Fruit fly (Drosophila melanogaster) whole organism, embryonic: ENCODE measurements around the gene Gnpat.

Experiments used
- Asciz ChIP-seq: fragments of 200-800 bp; sonication (Bioruptor generic); optimal IDR thresholded peaks from 2 replicates; lab custom pipeline; 2017; ENCODE audit warnings: missing biosample characterization, mild to moderate bottlenecking, missing genetic modification characterization, missing genetic modification reagents
- Atf6 ChIP-seq: fragments of 200-800 bp; sonication (Bioruptor generic); IDR thresholded peaks from 2 replicates; pipeline ENCODE4 v1.3.6; 2022; ENCODE audit warnings: missing biosample characterization, missing genetic modification characterization
- CG10267 ChIP-seq: fragments of 200-800 bp; sonication (Bioruptor generic); optimal IDR thresholded peaks from 2 replicates; lab custom pipeline; 2018; ENCODE audit warnings: missing biosample characterization, mild to moderate bottlenecking, missing genetic modification characterization, moderate library complexity
- CG10959 ChIP-seq: fragments of 200-800 bp; sonication (Bioruptor generic); IDR thresholded peaks from 2 replicates; pipeline ENCODE4 v1.3.6; 2022; ENCODE audit warnings: missing biosample characterization, missing genetic modification characterization
- CG11696 ChIP-seq: fragments of 200-800 bp; sonication (Bioruptor generic); IDR thresholded peaks from 2 replicates; pipeline ENCODE4 v1.3.6; 2022; ENCODE audit warnings: missing biosample characterization, missing genetic modification characterization
- CG12104 ChIP-seq: fragments of 200-800 bp; sonication (Bioruptor generic); optimal IDR thresholded peaks from 3 replicates; lab custom pipeline; 2016; ENCODE audit warnings: missing biosample characterization, missing genetic modification characterization
- CG13424 ChIP-seq: fragments of 200-800 bp; sonication (Bioruptor generic); optimal IDR thresholded peaks from 2 replicates; lab custom pipeline; 2019; ENCODE audit warnings: missing biosample characterization, mild to moderate bottlenecking, missing genetic modification characterization, moderate library complexity
- CG13894 ChIP-seq: fragments of 200-800 bp; sonication (Bioruptor generic); optimal IDR thresholded peaks from 3 replicates; lab custom pipeline; 2018; ENCODE audit warnings: missing biosample characterization, mild to moderate bottlenecking, missing genetic modification characterization, moderate library complexity
- CG14050 ChIP-seq: fragments of 200-800 bp; sonication (Bioruptor generic); IDR thresholded peaks from 3 replicates; pipeline ENCODE4 v1.3.6; 2022; ENCODE audit warnings: missing biosample characterization, missing genetic modification characterization
- CG14441 ChIP-seq: fragments of 200-800 bp; sonication (Bioruptor generic); IDR thresholded peaks from 2 replicates; pipeline ENCODE4 v1.3.6; 2022; ENCODE audit warnings: missing biosample characterization, missing genetic modification characterization
- CG17568 ChIP-seq: fragments of 200-800 bp; sonication (Bioruptor generic); optimal IDR thresholded peaks from 2 replicates; lab custom pipeline; 2018; ENCODE audit warnings: missing biosample characterization, mild to moderate bottlenecking, missing genetic modification characterization, moderate library complexity
- CG1792 ChIP-seq: fragments of 200-800 bp; sonication (Bioruptor generic); optimal IDR thresholded peaks from 2 replicates; lab custom pipeline; 2016; ENCODE audit warnings: missing biosample characterization, missing genetic modification characterization
- CG18011 ChIP-seq: fragments of 200-800 bp; sonication (Bioruptor generic); optimal IDR thresholded peaks from 2 replicates; lab custom pipeline; 2017; ENCODE audit warnings: missing biosample characterization, missing genetic modification characterization, mild to moderate bottlenecking, moderate library complexity, missing genotype
- CG18619 ChIP-seq: fragments of 200-800 bp; sonication (Bioruptor generic); optimal IDR thresholded peaks from 3 replicates; lab custom pipeline; 2017; ENCODE audit warnings: missing biosample characterization, mild to moderate bottlenecking, missing genetic modification characterization
- CG2199 ChIP-seq: fragments of 200-800 bp; sonication (Bioruptor generic); IDR thresholded peaks from 3 replicates; pipeline ENCODE4 v1.3.6; 2022; ENCODE audit warnings: missing biosample characterization, missing genetic modification characterization
- CG2678 ChIP-seq: fragments of 200-800 bp; sonication (Bioruptor generic); optimal IDR thresholded peaks from 3 replicates; lab custom pipeline; 2019; ENCODE audit warnings: missing biosample characterization, mild to moderate bottlenecking, missing genetic modification characterization, moderate library complexity
- CG3163 ChIP-seq: fragments of 200-800 bp; sonication (Bioruptor generic); optimal IDR thresholded peaks from 3 replicates; lab custom pipeline; 2016; ENCODE audit warnings: missing biosample characterization, missing genetic modification characterization
- CG7271 ChIP-seq: fragments of 200-800 bp; sonication (Bioruptor generic); optimal IDR thresholded peaks from 2 replicates; lab custom pipeline; 2018; ENCODE audit warnings: missing biosample characterization, mild to moderate bottlenecking, missing genetic modification characterization, moderate library complexity
- CG7357 ChIP-seq: fragments of 200-800 bp; sonication (Bioruptor generic); IDR thresholded peaks from 3 replicates; pipeline ENCODE4 v1.3.6; 2022; ENCODE audit warnings: missing biosample characterization, missing genetic modification characterization
- CG8281 ChIP-seq: fragments of 200-800 bp; sonication (Bioruptor generic); optimal IDR thresholded peaks from 2 replicates; lab custom pipeline; 2018; ENCODE audit warnings: missing biosample characterization, mild to moderate bottlenecking, missing genetic modification characterization, moderate library complexity
- CG9437 ChIP-seq: fragments of 200-800 bp; sonication (Bioruptor generic); optimal IDR thresholded peaks from 2 replicates; lab custom pipeline; 2018; ENCODE audit warnings: missing biosample characterization, mild to moderate bottlenecking, missing genetic modification characterization
- Dek ChIP-seq: fragments of 200-800 bp; sonication (Bioruptor generic); optimal IDR thresholded peaks from 3 replicates; lab custom pipeline; 2019; ENCODE audit warnings: missing biosample characterization, mild to moderate bottlenecking, missing genetic modification characterization, moderate library complexity
- E2f2 ChIP-seq: fragments of 200-800 bp; sonication (Bioruptor generic); IDR thresholded peaks from 2 replicates; pipeline ENCODE4 v1.3.6; 2022; ENCODE audit warnings: missing biosample characterization, missing genetic modification characterization
- H2.0 ChIP-seq: fragments of 200-800 bp; sonication (Bioruptor generic); IDR thresholded peaks from 2 replicates; pipeline ENCODE4 v1.3.6; 2022; ENCODE audit warnings: missing biosample characterization, missing genetic modification characterization
- HmgZ ChIP-seq: fragments of 200-800 bp; sonication (Bioruptor generic); optimal IDR thresholded peaks from 2 replicates; lab custom pipeline; 2018; ENCODE audit warnings: missing biosample characterization, mild to moderate bottlenecking, missing genetic modification characterization
- Hmr ChIP-seq: fragments of 200-800 bp; sonication (Bioruptor generic); optimal IDR thresholded peaks from 3 replicates; lab custom pipeline; 2017; ENCODE audit warnings: mild to moderate bottlenecking, missing biosample characterization, missing genetic modification reagents, missing genetic modification characterization
- Jarid2 ChIP-seq: fragments of 200-800 bp; sonication (Bioruptor generic); optimal IDR thresholded peaks from 3 replicates; lab custom pipeline; 2017; ENCODE audit warnings: mild to moderate bottlenecking, missing biosample characterization, missing genetic modification reagents, missing genetic modification characterization
- Lpt ChIP-seq: fragments of >200 bp; optimal IDR thresholded peaks from 2 replicates; lab custom pipeline; 2018; ENCODE audit warnings: missing biosample characterization, missing genetic modification characterization
- Max ChIP-seq: fragments of 200-800 bp; sonication (Bioruptor generic); optimal IDR thresholded peaks from 2 replicates; lab custom pipeline; 2016; ENCODE audit warnings: missing biosample characterization, mild to moderate bottlenecking, missing genetic modification characterization
- Meics ChIP-seq: fragments of 200-800 bp; sonication (Bioruptor generic); optimal IDR thresholded peaks from 2 replicates; lab custom pipeline; 2017; ENCODE audit warnings: missing biosample characterization, mild to moderate bottlenecking, missing genetic modification characterization
- Rfx ChIP-seq: fragments of 200-800 bp; sonication (Bioruptor generic); IDR thresholded peaks from 2 replicates; pipeline ENCODE4 v1.3.6; 2022; ENCODE audit warnings: missing biosample characterization, missing genetic modification characterization
- Rx ChIP-seq: fragments of 200-800 bp; sonication (Bioruptor generic); IDR thresholded peaks from 2 replicates; pipeline ENCODE4 v1.3.6; 2022; ENCODE audit warnings: missing biosample characterization, missing genetic modification characterization
- Scr ChIP-seq: fragments of 200-800 bp; sonication (Bioruptor generic); IDR thresholded peaks from 2 replicates; pipeline ENCODE4 v1.3.6; 2022; ENCODE audit warnings: missing biosample characterization, missing genetic modification characterization; ENCODE audit not compliant: partially characterized antibody
- Sin3A ChIP-seq: fragments of >200 bp; optimal IDR thresholded peaks from 2 replicates; lab custom pipeline; 2018
- Sry-δ ChIP-seq: fragments of 200-800 bp; sonication (Bioruptor generic); optimal IDR thresholded peaks from 2 replicates; lab custom pipeline; 2016; ENCODE audit warnings: missing biosample characterization, missing genetic modification characterization
- ato ChIP-seq: fragments of 200-800 bp; sonication (Bioruptor generic); IDR thresholded peaks from 2 replicates; pipeline ENCODE4 v1.3.6; 2022; ENCODE audit warnings: missing biosample characterization, missing genetic modification characterization; ENCODE audit not compliant: partially characterized antibody
- bowl ChIP-seq: fragments of 200-800 bp; sonication (Bioruptor generic); IDR thresholded peaks from 2 replicates; pipeline ENCODE4 v1.3.6; 2022; ENCODE audit warnings: missing biosample characterization, missing genetic modification characterization
- eyg ChIP-seq: fragments of 200-800 bp; sonication (Bioruptor generic); optimal IDR thresholded peaks from 3 replicates; lab custom pipeline; 2016; ENCODE audit warnings: missing biosample characterization, missing genetic modification characterization
- fd3F ChIP-seq: fragments of 200-800 bp; sonication (Bioruptor generic); optimal IDR thresholded peaks from 2 replicates; lab custom pipeline; 2018; ENCODE audit warnings: missing biosample characterization, mild to moderate bottlenecking, missing genetic modification characterization, moderate library complexity
- fd64A ChIP-seq: fragments of 200-800 bp; sonication (Bioruptor generic); optimal IDR thresholded peaks from 3 replicates; lab custom pipeline; 2018; ENCODE audit warnings: missing biosample characterization, mild to moderate bottlenecking, missing genetic modification characterization
- hb ChIP-seq: fragments of 200-800 bp; sonication (Bioruptor generic); IDR thresholded peaks from 3 replicates; pipeline ENCODE4 v1.3.6; 2022; ENCODE audit warnings: missing biosample characterization, missing genetic modification characterization; ENCODE audit not compliant: partially characterized antibody
- jumu ChIP-seq: fragments of 200-800 bp; sonication (Bioruptor generic); optimal IDR thresholded peaks from 3 replicates; lab custom pipeline; 2016; ENCODE audit warnings: missing biosample characterization, missing genetic modification characterization
- lmd ChIP-seq: fragments of 200-800 bp; sonication (Bioruptor generic); IDR thresholded peaks from 2 replicates; pipeline ENCODE4 v1.3.6; 2022; ENCODE audit warnings: missing biosample characterization, missing genetic modification characterization
- nom ChIP-seq: fragments of 200-800 bp; sonication (Bioruptor generic); optimal IDR thresholded peaks from 2 replicates; lab custom pipeline; 2017; ENCODE audit warnings: missing biosample characterization, missing genetic modification characterization, mild to moderate bottlenecking, moderate library complexity, missing genetic modification reagents
- onecut ChIP-seq: fragments of 200-800 bp; sonication (Bioruptor generic); IDR thresholded peaks from 2 replicates; pipeline ENCODE4 v1.3.6; 2022; ENCODE audit warnings: missing biosample characterization, missing genetic modification characterization
- pnt ChIP-seq: fragments of 200-800 bp; sonication (Bioruptor generic); optimal IDR thresholded peaks from 3 replicates; lab custom pipeline; 2016; ENCODE audit warnings: missing biosample characterization, missing genetic modification characterization
- row ChIP-seq: fragments of 200-800 bp; sonication (Bioruptor generic); IDR thresholded peaks from 3 replicates; pipeline ENCODE4 v1.3.6; 2022; ENCODE audit warnings: missing biosample characterization, missing genetic modification characterization
- trem ChIP-seq: fragments of 200-800 bp; optimal IDR thresholded peaks from 3 replicates; lab custom pipeline; 2019; ENCODE audit warnings: missing biosample characterization, mild to moderate bottlenecking, missing genetic modification characterization, moderate library complexity

Gene Gnpat

dm6 chr3R:25476744-25477143 lies 14.0 kb downstream of the Gnpat start, which contains the start of the genes CG4553 and MED28 (continued):
- no peak for TF ChIP-seq H2.0 (GFP tag; lab: Robert Waterston, UW)
- no peak for TF ChIP-seq eyg (GFP tag; lab: Kevin White, UChicago)
- TF ChIP-seq CG12104: no peak
- TF ChIP-seq bowl (GFP tag; lab: Robert Waterston, UW): no peak
- TF ChIP-seq Sry-δ (GFP tag; lab: Kevin White, UChicago): peak; percentile 65
- TF ChIP-seq onecut (GFP tag; lab: Robert Waterston, UW): no peak
- TF ChIP-seq hb (GFP tag; lab: Robert Waterston, UW): peak; percentile 66; the same call in 2 of the 3 replicates
- TF ChIP-seq CG9437 (GFP tag; lab: Kevin White, UChicago): peak; percentile 80
- peak; percentile 32 for TF ChIP-seq trem
- TF ChIP-seq row: peak; percentile 15; the same call in 1 of the 3 replicates
- peak; percentile 1 for TF ChIP-seq CG10267 (tag; lab: Kevin White, UChicago)
- TF ChIP-seq CG10959 (GFP tag; lab: Robert Waterston, UW): no peak
- TF ChIP-seq ato (GFP tag; lab: Robert Waterston, UW): peak; percentile 88
- peak; percentile 3 for TF ChIP-seq Max (GFP tag; lab: Kevin White, UChicago)
- TF ChIP-seq CG13894 (tag; lab: Kevin White, UChicago): no peak
- no peak for TF ChIP-seq Hmr (GFP tag; lab: Kevin White, UChicago)
- no peak for TF ChIP-seq CG3163 (GFP tag; lab: Kevin White, UChicago)
- TF ChIP-seq Rx (GFP tag; lab: Robert Waterston, UW): no peak
- peak; percentile 80 for TF ChIP-seq Scr (GFP tag; lab: Robert Waterston, UW)
- TF ChIP-seq CG11696: no peak
- no peak for TF ChIP-seq CG14441 (GFP tag; lab: Robert Waterston, UW)

DNA sequence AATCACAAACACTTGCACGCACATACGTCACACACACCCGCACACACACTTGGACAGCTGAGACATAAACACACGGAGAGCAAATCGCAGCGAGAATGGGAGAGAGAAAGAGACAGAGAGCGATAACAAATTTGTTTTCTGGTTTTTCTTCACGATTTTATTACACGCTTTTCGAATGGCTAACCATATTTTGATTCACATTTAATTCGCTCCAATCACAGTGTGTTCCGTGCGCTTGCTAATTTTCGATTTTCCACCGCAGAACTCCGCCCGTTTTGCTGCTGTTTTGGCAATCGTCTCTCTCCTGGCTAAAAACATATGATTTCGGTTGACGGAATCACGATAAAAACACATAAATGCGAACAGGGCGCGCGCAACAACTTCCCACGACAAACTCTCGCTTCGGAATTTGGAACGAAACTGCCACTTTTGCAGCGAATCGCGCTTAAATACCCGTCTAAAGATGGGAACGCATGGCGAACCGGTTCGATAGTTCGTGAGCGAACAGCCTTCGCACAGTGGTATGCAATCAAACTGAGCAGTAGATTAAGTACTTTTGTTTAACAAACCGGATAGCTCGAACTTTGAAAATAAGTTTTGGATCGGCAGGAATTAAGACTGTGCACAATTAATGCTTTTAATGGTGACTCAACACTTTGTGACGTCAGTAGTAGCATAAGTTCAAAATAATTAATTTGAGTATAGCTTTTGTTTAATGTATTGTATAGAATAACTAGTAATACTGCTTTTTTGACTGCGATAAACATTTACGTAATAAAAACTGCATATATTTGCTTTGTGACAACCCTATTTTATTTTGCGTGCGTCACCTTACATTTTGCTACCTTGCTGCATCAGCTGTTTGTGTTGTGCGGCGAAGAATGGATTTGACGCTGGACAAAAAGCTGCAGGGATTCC lies 17.8 kb downstream of the Gnpat start, which contains the start of the genes Fur1 and Vps33B:
TSS of gene Fur1 (minus strand) at position 424 of the 918 bp plus-strand sequence.
TSS of gene Vps33B (plus strand) at position 856 of the 918 bp plus-strand sequence.
- TF ChIP-seq CG7271 (tag; lab: Kevin White, UChicago) (peak; percentile 78), jumu (GFP tag; lab: Kevin White, UChicago) (peak; percentile 99), CG2678 (tag; lab: Kevin White, UChicago) (peak; percentile 97), HmgZ (tag; lab: Kevin White, UChicago) (peak; percentile 98), CG17568 (GFP tag; lab: Kevin White, UChicago) (peak; percentile 92), CG14050 (GFP tag; lab: Robert Waterston, UW) (peak; percentile 91), CG2199 (GFP tag; lab: Robert Waterston, UW) (peak; percentile 78; the same call in 1 of the 3 replicates), Lpt (GFP tag; lab: Kevin White, UChicago) (no peak), Sin3A (lab: Kevin White, UChicago) (peak; percentile 86), CG7357 (peak; percentile 85), Rfx (GFP tag; lab: Robert Waterston, UW) (peak; percentile 95), fd64A (GFP tag; lab: Kevin White, UChicago) (peak; percentile 80), CG1792 (GFP tag; lab: Kevin White, UChicago) (peak; percentile 96), CG13424 (peak; percentile 98), bowl (GFP tag; lab: Robert Waterston, UW) (peak; percentile 74), nom (GFP tag; lab: Kevin White, UChicago) (peak; percentile 86), lmd (peak; percentile 96), CG18619 (GFP tag; lab: Kevin White, UChicago) (peak; percentile 96), CG8281 (tag; lab: Kevin White, UChicago) (peak; percentile 83), CG18011 (GFP tag; lab: Kevin White, UChicago) (peak; percentile 89), Meics (peak; percentile 97), Dek (tag; lab: Kevin White, UChicago) (peak; percentile 95), fd3F (peak; percentile 93), Atf6 (GFP tag; lab: Robert Waterston, UW) (peak; percentile 96), Jarid2 (peak; percentile 99), E2f2 (peak; percentile 81), Asciz (GFP tag; lab: Kevin White, UChicago) (peak; percentile 90), pnt (GFP tag; lab: Kevin White, UChicago) (peak; percentile 98)
